Worm (Caenorhabditis elegans): Measurements from ENCODE around the gene H40L08.7.

The H40L08.7 gene

DNA sequence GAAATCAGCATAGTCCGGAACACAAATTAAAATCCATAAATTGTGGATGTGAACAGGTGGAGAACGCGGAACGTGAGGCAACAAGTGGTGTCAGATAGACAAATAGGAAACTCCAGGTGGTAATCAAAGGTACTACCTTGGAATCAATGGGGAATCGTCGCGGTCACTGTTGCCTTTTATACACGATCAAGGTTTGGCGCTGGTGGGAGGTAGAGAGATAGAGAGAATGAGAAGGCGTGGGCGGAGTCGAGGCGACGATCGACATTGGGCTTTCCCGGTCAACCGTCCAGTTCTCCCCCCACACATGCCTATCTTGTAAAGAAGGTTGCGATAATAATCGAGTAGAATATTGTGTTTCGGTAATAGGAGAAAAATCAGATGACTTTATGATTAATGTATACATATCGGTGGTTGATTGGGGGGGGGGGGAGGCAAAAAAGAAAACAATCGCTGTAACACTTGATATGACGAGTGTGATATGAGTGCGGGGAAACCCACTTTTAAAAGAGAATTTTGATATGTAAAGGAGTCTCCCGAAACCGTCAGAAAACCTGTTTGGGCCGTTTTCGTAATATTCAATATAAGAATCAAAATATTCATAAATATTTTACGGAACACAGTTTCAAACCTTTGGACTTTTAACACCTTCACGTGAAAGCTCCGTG, at the start of gene H40L08.7, which contains the start of the genes H40L08.8 and H40L08.2:
TSS of gene H40L08.7 (minus strand) at position 148 of the 665 bp plus-strand sequence.
TSS of gene H40L08.8 (minus strand) at position 37 of the 665 bp plus-strand sequence.
TSS of gene H40L08.2 (minus strand) at position 148 of the 665 bp plus-strand sequence.
- TF ChIP-seq tab-1 (GFP tag; IDR thresholded peaks at IDR 0.05) (no peak), ref-1 (GFP tag; conservative IDR thresholded peaks at IDR 0.05) (no peak), T22C8.4 (GFP tag; IDR thresholded peaks at IDR 0.05) (no peak), klf-2 (GFP tag; conservative IDR thresholded peaks at IDR 0.05) (no peak), ztf-29 (GFP tag; IDR thresholded peaks at IDR 0.05) (no peak), ztf-23 (GFP tag; IDR thresholded peaks at IDR 0.05) (no peak), cog-1 (tag; optimal IDR thresholded peaks at IDR 0.05) (no peak), med-1 (GFP tag; optimal IDR thresholded peaks at IDR 0.05; ENCODE audit: insufficient read depth) (no peak), flt-1 (GFP tag; IDR thresholded peaks at IDR 0.05) (no peak)

DNA sequence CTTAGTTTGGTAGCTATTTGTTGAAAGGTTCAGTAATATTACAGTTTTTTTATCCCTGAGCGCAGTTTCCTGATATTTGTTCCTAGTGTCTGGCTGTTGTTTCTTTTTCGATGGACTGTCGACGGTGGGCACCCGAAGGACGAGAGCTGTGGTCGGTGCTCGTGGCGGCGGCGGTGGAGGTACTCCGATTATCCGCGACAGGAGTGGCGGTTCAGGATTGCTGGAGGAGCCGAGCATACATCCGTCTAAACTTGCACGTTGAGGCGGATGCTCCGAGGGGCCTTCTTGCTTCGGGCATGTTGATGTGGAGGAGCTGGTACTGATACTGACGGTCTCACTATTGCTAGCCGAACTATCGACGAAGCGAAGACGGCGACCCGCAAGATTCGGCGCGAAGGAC, 49.8 kb upstream of the H40L08.7 start:
- 0 out of 2 replicates have a peak, but pooled peaks have one; percentile 43 for TF ChIP-seq tab-1 (GFP tag; IDR thresholded peaks at IDR 0.05)
- TF ChIP-seq ztf-23 (GFP tag; IDR thresholded peaks at IDR 0.05) = no peak

DNA sequence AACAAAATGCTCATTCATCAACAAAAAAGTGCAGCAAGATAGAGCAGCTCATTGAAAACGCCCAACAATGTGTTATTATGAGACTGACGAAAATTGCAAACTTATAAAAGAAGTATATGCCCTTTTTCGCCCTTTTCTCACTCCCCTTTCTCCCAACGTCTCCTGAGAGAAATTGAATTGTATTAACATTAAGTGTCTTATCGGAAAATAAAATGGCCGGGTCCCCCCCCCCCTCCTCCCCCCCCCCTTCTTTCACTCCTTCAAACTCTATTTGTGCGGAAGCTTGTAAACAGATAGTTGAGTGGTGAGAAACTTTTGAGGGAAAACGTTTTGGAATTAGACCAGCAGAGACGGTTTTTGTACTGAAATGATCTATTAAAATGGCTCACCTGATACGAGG, 49.2 kb upstream of the H40L08.7 start:
- TF ChIP-seq med-1 (GFP tag; optimal IDR thresholded peaks at IDR 0.05; ENCODE audit: insufficient read depth) = no peak
- TF ChIP-seq ztf-23 (GFP tag; IDR thresholded peaks at IDR 0.05) = no peak
- TF ChIP-seq ztf-29 (GFP tag; IDR thresholded peaks at IDR 0.05) = no peak
- no peak for TF ChIP-seq T22C8.4 (GFP tag; IDR thresholded peaks at IDR 0.05)
- TF ChIP-seq tab-1 (GFP tag; IDR thresholded peaks at IDR 0.05) = no peak
- TF ChIP-seq flt-1 (GFP tag; IDR thresholded peaks at IDR 0.05) = no peak
- no peak for TF ChIP-seq ref-1 (GFP tag; conservative IDR thresholded peaks at IDR 0.05)
- TF ChIP-seq klf-2 (GFP tag; conservative IDR thresholded peaks at IDR 0.05) = no peak
- no peak for TF ChIP-seq cog-1 (tag; optimal IDR thresholded peaks at IDR 0.05)

DNA sequence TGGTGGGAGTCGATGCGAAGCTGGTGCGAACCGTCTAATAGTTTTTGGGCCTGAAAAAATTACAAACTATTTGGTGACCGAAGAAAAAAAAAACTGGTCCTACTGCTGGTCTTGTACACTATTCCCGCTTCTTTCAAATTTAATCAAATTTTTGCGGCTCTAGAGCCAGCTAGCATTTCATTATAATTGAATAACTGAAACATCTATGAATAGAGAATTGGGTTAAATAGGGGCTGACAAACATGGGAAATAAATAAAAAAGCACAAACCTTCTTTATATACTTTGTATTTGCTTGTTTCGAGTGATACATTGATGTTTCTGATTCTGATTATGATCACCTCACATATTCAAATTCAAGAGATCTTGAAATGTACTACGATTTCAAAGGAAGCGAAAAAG, 47.6 kb upstream of the H40L08.7 start:
- no peak for TF ChIP-seq cog-1 (tag; optimal IDR thresholded peaks at IDR 0.05)
- TF ChIP-seq ztf-29 (GFP tag; IDR thresholded peaks at IDR 0.05) = no peak
- TF ChIP-seq med-1 (GFP tag; optimal IDR thresholded peaks at IDR 0.05; ENCODE audit: insufficient read depth) = no peak
- TF ChIP-seq tab-1 (GFP tag; IDR thresholded peaks at IDR 0.05) = no peak
- TF ChIP-seq flt-1 (GFP tag; IDR thresholded peaks at IDR 0.05) = no peak
- TF ChIP-seq klf-2 (GFP tag; conservative IDR thresholded peaks at IDR 0.05) = no peak
- TF ChIP-seq ref-1 (GFP tag; conservative IDR thresholded peaks at IDR 0.05) = no peak
- no peak for TF ChIP-seq ztf-23 (GFP tag; IDR thresholded peaks at IDR 0.05)
- no peak for TF ChIP-seq T22C8.4 (GFP tag; IDR thresholded peaks at IDR 0.05)

DNA sequence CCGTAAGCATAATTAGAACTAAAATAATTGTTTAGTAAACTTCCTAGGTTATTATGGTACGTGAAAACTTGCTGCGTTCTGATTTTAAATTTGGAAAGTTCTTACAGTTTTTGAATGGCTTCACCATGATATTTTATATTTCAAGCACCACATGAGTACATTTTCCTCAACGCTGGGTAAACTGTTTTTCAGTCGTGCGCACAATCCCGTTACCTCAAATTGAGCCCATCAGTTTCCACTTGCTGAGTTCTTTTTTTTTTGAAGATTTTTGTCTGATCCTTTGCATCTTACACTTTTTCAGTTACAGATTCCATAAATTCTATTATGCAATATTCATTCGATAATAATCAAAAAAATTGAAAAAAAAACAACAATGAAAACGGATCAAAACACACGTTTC, 43.0 kb upstream of the H40L08.7 start:
- TF ChIP-seq ref-1 (GFP tag; conservative IDR thresholded peaks at IDR 0.05) = no peak
- no peak for TF ChIP-seq klf-2 (GFP tag; conservative IDR thresholded peaks at IDR 0.05)
- no peak for TF ChIP-seq tab-1 (GFP tag; IDR thresholded peaks at IDR 0.05)
- no peak for TF ChIP-seq T22C8.4 (GFP tag; IDR thresholded peaks at IDR 0.05)
- no peak for TF ChIP-seq med-1 (GFP tag; optimal IDR thresholded peaks at IDR 0.05; ENCODE audit: insufficient read depth)
- TF ChIP-seq flt-1 (GFP tag; IDR thresholded peaks at IDR 0.05) = no peak
- TF ChIP-seq ztf-23 (GFP tag; IDR thresholded peaks at IDR 0.05) = no peak
- TF ChIP-seq ztf-29 (GFP tag; IDR thresholded peaks at IDR 0.05) = no peak

DNA sequence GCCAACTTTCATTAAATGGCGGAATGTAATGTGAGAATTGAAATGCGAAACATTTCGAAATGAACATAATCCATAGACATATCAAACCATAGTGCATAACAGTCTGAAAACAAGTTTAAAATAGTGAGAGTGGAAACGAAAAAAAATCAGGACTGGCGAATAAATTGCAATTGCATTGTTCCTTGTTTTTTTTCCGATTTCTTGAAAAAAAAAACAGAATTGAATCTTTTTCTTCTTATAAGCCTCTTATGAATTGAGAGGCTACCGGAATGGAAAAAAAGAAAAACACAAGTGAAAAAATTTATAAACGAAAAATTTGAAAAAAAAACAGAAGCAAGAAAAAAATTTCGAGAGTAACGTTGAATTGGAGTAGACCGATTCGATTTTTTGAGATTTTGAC, 39.0 kb upstream of the H40L08.7 start, which contains the start of gene R07D5.2:
TSS of gene R07D5.2 (minus strand) at position 101 of the 400 bp plus-strand sequence.
- TF ChIP-seq ztf-29 (GFP tag; IDR thresholded peaks at IDR 0.05) (no peak), klf-2 (GFP tag; conservative IDR thresholded peaks at IDR 0.05) (no peak), ztf-23 (GFP tag; IDR thresholded peaks at IDR 0.05) (no peak), cog-1 (tag; optimal IDR thresholded peaks at IDR 0.05) (no peak), med-1 (GFP tag; optimal IDR thresholded peaks at IDR 0.05; ENCODE audit: insufficient read depth) (no peak), tab-1 (GFP tag; IDR thresholded peaks at IDR 0.05) (no peak), ref-1 (GFP tag; conservative IDR thresholded peaks at IDR 0.05) (no peak), T22C8.4 (GFP tag; IDR thresholded peaks at IDR 0.05) (no peak), flt-1 (GFP tag; IDR thresholded peaks at IDR 0.05) (no peak)

DNA sequence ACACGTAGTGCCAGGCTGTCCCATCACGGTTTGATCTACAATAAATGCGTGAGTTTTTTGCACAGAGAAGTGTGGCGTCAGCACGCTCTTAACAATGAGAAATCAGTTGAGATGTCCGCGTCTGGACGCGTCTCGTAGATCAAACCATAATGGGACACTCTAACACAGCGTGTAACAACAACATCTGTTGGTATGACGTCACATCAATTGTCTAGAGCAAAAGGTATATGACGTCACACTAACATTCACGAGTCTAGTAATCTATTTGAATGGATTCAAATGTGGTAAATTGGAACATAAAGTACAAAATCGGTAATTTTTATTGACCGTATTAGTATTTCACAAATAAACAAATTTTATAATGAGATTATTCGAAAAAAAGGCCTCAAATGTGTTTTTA, 38.2 kb upstream of the H40L08.7 start:
- TF ChIP-seq cog-1 (tag; optimal IDR thresholded peaks at IDR 0.05) = no peak

DNA sequence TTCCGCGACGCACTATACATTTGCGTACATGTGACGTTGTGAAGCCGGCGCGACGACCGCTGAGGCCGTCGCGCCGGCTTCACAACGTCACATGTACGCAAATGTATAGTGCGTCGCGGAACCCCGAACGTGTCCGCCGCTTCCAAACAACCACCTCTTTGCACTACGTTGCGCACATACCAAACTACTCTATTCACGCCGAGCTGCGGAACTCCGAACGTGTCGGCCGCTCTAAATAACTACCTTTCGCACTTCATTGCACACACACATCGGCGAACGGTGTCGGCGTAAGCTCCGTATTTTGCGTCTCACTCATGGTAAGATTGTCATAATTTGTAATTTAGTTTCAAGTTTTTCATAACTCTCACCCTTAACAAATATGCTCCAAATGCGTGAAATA, 34.6 kb upstream of the H40L08.7 start:
- TF ChIP-seq ref-1 (GFP tag; conservative IDR thresholded peaks at IDR 0.05) = no peak
- TF ChIP-seq klf-2 (GFP tag; conservative IDR thresholded peaks at IDR 0.05) = no peak
- no peak for TF ChIP-seq ztf-29 (GFP tag; IDR thresholded peaks at IDR 0.05)
- TF ChIP-seq flt-1 (GFP tag; IDR thresholded peaks at IDR 0.05) = no peak
- TF ChIP-seq T22C8.4 (GFP tag; IDR thresholded peaks at IDR 0.05) = no peak
- no peak for TF ChIP-seq med-1 (GFP tag; optimal IDR thresholded peaks at IDR 0.05; ENCODE audit: insufficient read depth)

DNA sequence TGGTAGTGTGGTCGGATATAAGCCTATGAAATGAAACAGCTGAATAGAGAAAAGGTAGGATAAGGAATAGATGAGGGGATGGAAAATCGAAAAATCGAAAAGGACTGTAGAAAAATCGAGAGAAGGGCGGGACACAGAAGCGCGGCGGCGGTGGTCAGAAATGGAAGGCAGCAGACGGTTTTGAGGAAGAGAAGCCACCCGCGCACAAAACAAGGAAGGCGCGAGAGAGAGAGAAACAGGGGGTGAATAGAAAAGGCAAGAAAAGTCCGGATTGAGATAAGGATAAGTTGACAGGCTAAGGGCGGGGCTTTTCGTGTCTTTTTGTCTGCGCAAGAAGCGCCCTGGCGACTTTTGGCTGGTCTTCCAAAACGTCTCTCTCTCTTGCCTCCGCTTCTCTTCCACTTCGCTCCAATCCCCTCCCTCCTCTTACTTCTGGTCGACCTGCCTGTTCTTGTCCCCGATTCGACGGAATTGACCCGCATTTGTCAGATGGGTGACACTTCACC, 30.3 kb upstream of the H40L08.7 start, which contains the start of gene mlt-9:
TSS of gene mlt-9 (minus strand) at position 51 of the 506 bp plus-strand sequence.
- no peak for TF ChIP-seq med-1 (GFP tag; optimal IDR thresholded peaks at IDR 0.05; ENCODE audit: insufficient read depth)
- no peak for TF ChIP-seq ref-1 (GFP tag; conservative IDR thresholded peaks at IDR 0.05)
- TF ChIP-seq ztf-23 (GFP tag; IDR thresholded peaks at IDR 0.05) = no peak
- 0 out of 2 replicates have a peak, but pooled peaks have one; percentile 6 for TF ChIP-seq klf-2 (GFP tag; conservative IDR thresholded peaks at IDR 0.05)

DNA sequence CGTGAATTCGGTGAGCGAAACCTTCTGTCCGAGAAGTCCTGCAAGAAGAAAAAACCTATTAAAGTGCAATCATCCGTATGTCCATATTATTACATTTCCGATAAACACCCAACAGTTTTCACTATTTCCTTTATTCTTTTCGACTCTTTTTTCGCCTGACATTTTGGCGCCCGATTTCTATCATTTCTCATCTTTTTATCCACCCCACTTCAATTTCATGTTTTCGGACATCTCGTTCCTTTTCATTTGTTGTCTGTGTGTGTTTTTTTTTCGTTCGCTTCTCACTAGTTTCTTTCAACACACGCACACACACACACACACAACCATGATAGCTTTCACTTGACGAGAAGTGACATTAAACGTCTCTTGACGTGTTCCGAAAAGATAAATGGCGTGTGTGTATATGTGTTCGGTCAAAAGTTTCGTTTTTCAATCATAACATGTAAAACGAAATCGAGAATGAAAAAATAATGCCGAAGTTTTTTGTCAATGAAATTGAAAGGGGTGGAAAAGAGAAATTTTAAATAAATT, 27.5 kb upstream of the H40L08.7 start:
- TF ChIP-seq tab-1 (GFP tag; IDR thresholded peaks at IDR 0.05) (no peak), T22C8.4 (GFP tag; IDR thresholded peaks at IDR 0.05) (no peak), flt-1 (GFP tag; IDR thresholded peaks at IDR 0.05) (no peak), med-1 (GFP tag; optimal IDR thresholded peaks at IDR 0.05; ENCODE audit: insufficient read depth) (no peak), klf-2 (GFP tag; conservative IDR thresholded peaks at IDR 0.05) (no peak), ref-1 (GFP tag; conservative IDR thresholded peaks at IDR 0.05) (no peak), ztf-23 (GFP tag; IDR thresholded peaks at IDR 0.05) (no peak), cog-1 (tag; optimal IDR thresholded peaks at IDR 0.05) (no peak), ztf-29 (GFP tag; IDR thresholded peaks at IDR 0.05) (no peak)

All from whole organism, midembryonic.